Fruit fly (Drosophila melanogaster) whole organism, adult: ENCODE measurements around the gene CG10116.

Experiments used
- CG33017 ChIP-seq: fragments of 200-800 bp; sonication (Bioruptor generic); optimal IDR thresholded peaks from 2 replicates; lab custom pipeline; 2018; ENCODE audit warnings: missing biosample characterization, mild to moderate bottlenecking, missing genetic modification characterization, moderate library complexity
- CG7101 ChIP-seq: fragments of 200-800 bp; sonication (Bioruptor generic); optimal IDR thresholded peaks from 2 replicates; lab custom pipeline; 2018; ENCODE audit warnings: missing biosample characterization, mild to moderate bottlenecking, missing genetic modification characterization, moderate library complexity
- Mnt ChIP-seq: fragments of 200-800 bp; sonication (Bioruptor generic); optimal IDR thresholded peaks from 2 replicates; lab custom pipeline; 2016; ENCODE audit warnings: missing biosample characterization, mild to moderate bottlenecking, missing genetic modification characterization
- bab1 ChIP-seq: fragments of 200-800 bp; sonication (Bioruptor generic); optimal IDR thresholded peaks from 3 replicates; lab custom pipeline; 2019; ENCODE audit warnings: missing biosample characterization, mild to moderate bottlenecking, missing genetic modification characterization, moderate library complexity
- cnc ChIP-seq, 2 experiments: fragments of >200 bp; optimal IDR thresholded peaks; 2 replicates each; lab custom pipeline; 2017

DNA sequence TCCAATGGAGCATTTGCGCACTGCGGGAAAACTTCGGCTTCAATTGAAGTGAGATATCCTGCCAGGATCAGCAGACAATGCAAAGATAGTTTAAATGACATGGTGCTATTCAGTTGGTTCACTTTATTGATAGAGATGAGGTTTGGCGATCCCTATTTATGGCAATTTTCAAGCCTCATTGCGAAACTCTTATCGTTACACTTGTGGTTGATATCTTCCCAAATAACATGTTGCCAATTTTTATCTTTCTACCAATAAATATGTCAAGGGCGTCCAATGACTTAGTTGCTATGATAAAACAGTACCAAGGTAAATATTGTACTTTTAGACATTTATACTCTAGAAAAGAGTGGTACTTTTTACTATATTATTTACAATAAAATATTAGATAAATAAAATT is 33.0 kb downstream of the CG10116 start, which contains the start of gene CG33263:
- no peak for TF ChIP-seq CG7101
- TF ChIP-seq cnc (optimal IDR thresholded peaks at IDR 0.05; lab: Kevin White, UChicago), result no peak
- no peak for TF ChIP-seq bab1 (GFP tag; lab: Kevin White, UChicago)
- no peak for TF ChIP-seq CG33017 (tag; lab: Kevin White, UChicago)
- no peak for TF ChIP-seq Mnt
